Worm (Caenorhabditis elegans) whole organism, L1 larva: ENCODE results near the gene dnbp-1.

Experiments used
- C04F5.9 ChIP-seq: sonication (generic microtip); optimal IDR thresholded peaks from 2 replicates; lab custom pipeline; 2016; ENCODE audit warnings: missing genetic modification characterization, missing compliant biosample characterization
- C16A3.4 ChIP-seq: fragments of 150-350 bp; optimal IDR thresholded peaks from 2 replicates; lab custom pipeline; 2014; ENCODE audit warnings: missing biosample characterization, missing genetic modification characterization
- C34B4.2 ChIP-seq: sonication (generic microtip); optimal IDR thresholded peaks from 2 replicates; lab custom pipeline; 2017; ENCODE audit warnings: mild to moderate bottlenecking, missing genetic modification characterization, missing compliant biosample characterization
- aha-1 ChIP-seq: fragments of 150-350 bp; optimal IDR thresholded peaks from 2 replicates; lab custom pipeline; 2014; ENCODE audit warnings: missing biosample characterization, missing genetic modification characterization
- aly-2 ChIP-seq: fragments of 150-350 bp; optimal IDR thresholded peaks from 2 replicates; lab custom pipeline; 2014; ENCODE audit warnings: missing biosample characterization, missing genetic modification characterization
- ama-1 ChIP-seq: fragments of 150-350 bp; optimal IDR thresholded peaks from 2 replicates; lab custom pipeline; 2014
- blmp-1 ChIP-seq: fragments of 150-350 bp; optimal IDR thresholded peaks from 2 replicates; lab custom pipeline; 2014; ENCODE audit warnings: missing biosample characterization, missing genetic modification characterization
- ces-1 ChIP-seq: fragments of 150-350 bp; optimal IDR thresholded peaks from 2 replicates; lab custom pipeline; 2014; ENCODE audit warnings: missing biosample characterization, missing genetic modification reagents, missing genetic modification characterization
- dpl-1 ChIP-seq, 3 experiments: fragments of 150-350 bp in 2 of 3; sonication (generic microtip) in 1 of 3; optimal IDR thresholded peaks; 2 replicates each; lab custom pipeline; 2014 to 2017; ENCODE audit warnings: missing biosample characterization in 3 of 3, missing genetic modification characterization in 3 of 3, missing genetic modification reagents in 3 of 3
- dsc-1 ChIP-seq: sonication (generic microtip); optimal IDR thresholded peaks from 2 replicates; lab custom pipeline; 2016; ENCODE audit warnings: mild to moderate bottlenecking, missing genetic modification characterization, missing compliant biosample characterization
- efl-1 ChIP-seq, 4 experiments: fragments of 150-350 bp; optimal IDR thresholded peaks in 3 of 4; peaks in 1 of 4; 1 replicate in 1 of 4; 2 replicates in 3 of 4; lab custom pipeline; 2014; ENCODE audit warnings: missing biosample characterization in 2 of 4, missing genetic modification characterization in 2 of 4, missing genetic modification reagents in 2 of 4
- egl-27 ChIP-seq, 2 experiments: fragments of 150-350 bp in 1 of 2; sonication (generic microtip); optimal IDR thresholded peaks; 3 replicates each; lab custom pipeline; 2017 to 2018; ENCODE audit warnings: missing biosample characterization in 2 of 2, missing genetic modification characterization in 2 of 2, missing genetic modification reagents in 2 of 2
- elt-2 ChIP-seq: sonication (generic microtip); optimal IDR thresholded peaks from 2 replicates; lab custom pipeline; 2016; ENCODE audit warnings: missing genetic modification characterization, mild to moderate bottlenecking, inconsistent platforms, missing compliant biosample characterization, missing genetic modification reagents
- elt-3 ChIP-seq, 6 experiments: fragments of 150-350 bp in 1 of 6; sonication (generic microtip); optimal IDR thresholded peaks; 2 replicates each; lab custom pipeline; 2017 to 2018; ENCODE audit warnings: missing biosample characterization in 6 of 6, missing genetic modification characterization in 6 of 6, inconsistent platforms in 1 of 6
- ets-5 ChIP-seq: fragments of 200-800 bp; sonication (Bioruptor generic); IDR thresholded peaks from 2 replicates; pipeline ENCODE4 v1.3.6; 2022; ENCODE audit warnings: missing genetic modification characterization, missing compliant biosample characterization
- fkh-4 ChIP-seq: sonication (generic microtip); optimal IDR thresholded peaks from 2 replicates; lab custom pipeline; 2016; ENCODE audit warnings: missing compliant biosample characterization, missing genetic modification characterization, borderline replicate concordance
- fkh-8 ChIP-seq: sonication (generic microtip); optimal IDR thresholded peaks from 2 replicates; lab custom pipeline; 2016; ENCODE audit warnings: mild to moderate bottlenecking, missing genetic modification characterization, missing compliant biosample characterization
- grh-1 ChIP-seq: fragments of 200-800 bp; sonication (Bioruptor generic); IDR thresholded peaks from 2 replicates; pipeline ENCODE4 v1.3.6; 2022; ENCODE audit warnings: missing genetic modification reagents, missing genetic modification characterization, missing compliant biosample characterization
- hlh-17 ChIP-seq: fragments of 200-800 bp; sonication (Bioruptor generic); optimal IDR thresholded peaks from 2 replicates; lab custom pipeline; 2018; ENCODE audit warnings: missing genetic modification characterization, mild to moderate bottlenecking, missing compliant biosample characterization, moderate library complexity, borderline replicate concordance
- hlh-4 ChIP-seq: sonication (generic microtip); optimal IDR thresholded peaks from 2 replicates; lab custom pipeline; 2016; ENCODE audit warnings: mild to moderate bottlenecking, missing genetic modification characterization, missing compliant biosample characterization
- hpl-2 ChIP-seq: fragments of 150-350 bp; optimal IDR thresholded peaks from 2 replicates; lab custom pipeline; 2014; ENCODE audit warnings: missing biosample characterization, missing genetic modification reagents, missing genetic modification characterization
- irx-1 ChIP-seq: sonication (generic microtip); optimal IDR thresholded peaks from 2 replicates; lab custom pipeline; 2016; ENCODE audit warnings: missing genetic modification characterization, missing compliant biosample characterization
- isw-1 ChIP-seq: fragments of 200-800 bp; sonication (Bioruptor generic); IDR thresholded peaks from 2 replicates; pipeline ENCODE4 v1.3.6; 2022; ENCODE audit warnings: missing genetic modification characterization, missing compliant biosample characterization
- jun-1 ChIP-seq: fragments of 150-350 bp; optimal IDR thresholded peaks from 2 replicates; lab custom pipeline; 2014; ENCODE audit warnings: missing biosample characterization, missing genetic modification reagents, missing genetic modification characterization
- lin-13 ChIP-seq: fragments of 150-350 bp; optimal IDR thresholded peaks from 2 replicates; lab custom pipeline; 2014; ENCODE audit warnings: missing biosample characterization, missing genetic modification reagents, missing genetic modification characterization
- lin-15B ChIP-seq: fragments of 150-350 bp; sonication (generic microtip); optimal IDR thresholded peaks from 3 replicates; lab custom pipeline; 2014; ENCODE audit warnings: missing biosample characterization, missing genetic modification characterization
- lin-35 ChIP-seq, 2 experiments: fragments of 150-350 bp; optimal IDR thresholded peaks; 2 replicates each; lab custom pipeline; 2014; ENCODE audit warnings: missing biosample characterization in 2 of 2, missing genetic modification characterization in 2 of 2, missing genetic modification reagents in 2 of 2
- lin-39 ChIP-seq: fragments of 150-350 bp; optimal IDR thresholded peaks from 2 replicates; lab custom pipeline; 2014; ENCODE audit warnings: missing biosample characterization, missing genetic modification reagents, missing genetic modification characterization
- lsy-2 ChIP-seq, 2 experiments: fragments of 150-350 bp; optimal IDR thresholded peaks; 2 replicates each; lab custom pipeline; 2014; ENCODE audit warnings: missing biosample characterization in 2 of 2, missing genetic modification characterization in 2 of 2
- mdl-1 ChIP-seq, 2 experiments: fragments of 150-350 bp; optimal IDR thresholded peaks; 2 replicates each; lab custom pipeline; 2014 to 2017; ENCODE audit warnings: missing biosample characterization in 2 of 2, missing genetic modification characterization in 2 of 2, inconsistent platforms in 1 of 2
- mep-1 ChIP-seq: fragments of 150-350 bp; optimal IDR thresholded peaks from 2 replicates; lab custom pipeline; 2014; ENCODE audit warnings: missing biosample characterization, missing genetic modification characterization
- nhr-19 ChIP-seq: fragments of 200-800 bp; sonication (Bioruptor generic); conservative IDR thresholded peaks from 2 replicates; pipeline ENCODE4 v1.3.6; 2022; ENCODE audit warnings: missing genetic modification characterization, missing compliant biosample characterization
- nhr-237 ChIP-seq: fragments of 150-350 bp; optimal IDR thresholded peaks from 2 replicates; lab custom pipeline; 2014; ENCODE audit warnings: missing biosample characterization, missing genetic modification characterization
- nhr-28 ChIP-seq: fragments of 150-350 bp; optimal IDR thresholded peaks from 2 replicates; lab custom pipeline; 2014; ENCODE audit warnings: missing biosample characterization, missing genetic modification characterization
- nhr-71 ChIP-seq: sonication (generic microtip); optimal IDR thresholded peaks from 2 replicates; lab custom pipeline; 2016; ENCODE audit warnings: mild to moderate bottlenecking, missing genetic modification characterization, moderate library complexity, missing compliant biosample characterization
- nhr-77 ChIP-seq: fragments of 150-350 bp; optimal IDR thresholded peaks from 2 replicates; lab custom pipeline; 2014; ENCODE audit warnings: missing biosample characterization, missing genetic modification characterization
- nhr-85 ChIP-seq: sonication (generic microtip); peaks from one replicate; lab custom pipeline; 2016; ENCODE audit warnings: missing genetic modification characterization, inconsistent platforms, missing compliant biosample characterization
- nhr-90 ChIP-seq: sonication (generic microtip); optimal IDR thresholded peaks from 2 replicates; lab custom pipeline; 2016; ENCODE audit warnings: mild to moderate bottlenecking, missing genetic modification characterization, missing compliant biosample characterization; ENCODE audit not compliant: poor library complexity
- pqm-1 ChIP-seq: sonication (generic microtip); optimal IDR thresholded peaks from 3 replicates; lab custom pipeline; 2017; ENCODE audit warnings: missing biosample characterization, missing genetic modification characterization
- skn-1 ChIP-seq: fragments of 150-350 bp; optimal IDR thresholded peaks from 2 replicates; lab custom pipeline; 2014; ENCODE audit warnings: missing biosample characterization, missing genetic modification characterization
- snpc-4 ChIP-seq: fragments of 150-350 bp; optimal IDR thresholded peaks from 2 replicates; lab custom pipeline; 2014; ENCODE audit warnings: missing biosample characterization, missing genetic modification characterization
- sox-4 ChIP-seq: sonication (generic microtip); optimal IDR thresholded peaks from 2 replicates; lab custom pipeline; 2016; ENCODE audit warnings: missing genetic modification characterization, missing compliant biosample characterization
- sup-37 ChIP-seq: fragments of 200-800 bp; sonication (Bioruptor generic); optimal IDR thresholded peaks from 2 replicates; lab custom pipeline; 2018; ENCODE audit warnings: mild to moderate bottlenecking, missing genetic modification characterization, missing compliant biosample characterization
- tbx-2 ChIP-seq: sonication (generic microtip); optimal IDR thresholded peaks from 2 replicates; lab custom pipeline; 2016; ENCODE audit warnings: missing genetic modification characterization, missing compliant biosample characterization
- tlp-1 ChIP-seq: fragments of 150-350 bp; optimal IDR thresholded peaks from 2 replicates; lab custom pipeline; 2014; ENCODE audit warnings: missing biosample characterization, missing genetic modification characterization
- unc-130 ChIP-seq: fragments of 150-350 bp; optimal IDR thresholded peaks from 2 replicates; lab custom pipeline; 2017; ENCODE audit warnings: missing biosample characterization, missing genetic modification characterization, inconsistent platforms
- unc-98 ChIP-seq: fragments of 200-800 bp; sonication (Bioruptor generic); IDR thresholded peaks from 2 replicates; pipeline ENCODE4 v1.3.6; 2022; ENCODE audit warnings: missing genetic modification characterization, missing compliant biosample characterization
- zag-1 ChIP-seq: fragments of 150-350 bp; optimal IDR thresholded peaks from 2 replicates; lab custom pipeline; 2014; ENCODE audit warnings: missing biosample characterization, missing genetic modification characterization
- ztf-4 ChIP-seq: fragments of 150-350 bp; optimal IDR thresholded peaks from 2 replicates; lab custom pipeline; 2014; ENCODE audit warnings: missing biosample characterization, missing genetic modification characterization

Gene dnbp-1

ce11 chrIV:13927641-13928040 is 52.0 kb downstream of the dnbp-1 start:
- TF ChIP-seq hpl-2 (GFP tag; lab: Kevin White, UChicago) (no peak), unc-98 (GFP tag; lab: Robert Waterston, UW) (no peak)

DNA sequence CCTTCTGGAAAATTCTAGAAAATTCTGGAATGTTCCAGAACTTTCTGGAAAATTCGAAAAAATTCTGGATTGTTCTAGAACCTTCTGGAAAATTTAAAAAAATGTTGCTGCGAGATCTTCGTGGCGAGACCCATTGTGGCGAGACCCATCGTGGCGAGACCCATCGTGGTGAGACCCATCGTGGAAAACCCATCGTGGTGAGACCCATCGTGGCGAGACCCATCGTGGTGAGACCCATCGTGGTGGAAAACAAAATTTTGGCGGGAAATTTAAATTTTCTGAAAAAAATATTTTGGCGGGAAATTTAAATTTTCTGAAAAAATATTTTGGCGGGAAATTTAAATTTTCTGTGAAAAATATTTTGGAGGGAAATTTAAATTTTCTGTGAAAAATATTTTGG is 57.4 kb downstream of the dnbp-1 start:
- TF ChIP-seq grh-1 (GFP tag; lab: Robert Waterston, UW): 0 out of 2 replicates have a peak, but pooled peaks have one; percentile 25

ce11 chrIV:13919207-13919759 is 60.4 kb downstream of the dnbp-1 start:
- TF ChIP-seq zag-1 (tag; lab: Kevin White, UChicago) (no peak), elt-2 (tag; lab: Kevin White, UChicago) (peak; percentile 100), egl-27 (tag; optimal IDR thresholded peaks at IDR 0.05; lab: Kevin White, UChicago) (peak in 1 of 2 experiments; percentile 53), hlh-17 (GFP tag; lab: Kevin White, UChicago) (no peak), nhr-85 (peak; percentile 83), C04F5.9 (tag; lab: Kevin White, UChicago) (no peak), hlh-4 (tag; lab: Kevin White, UChicago) (no peak), snpc-4 (tag; lab: Kevin White, UChicago) (no peak), efl-1 (optimal IDR thresholded peaks at IDR 0.05; lab: Kevin White, UChicago) (no peak), efl-1 (GFP tag; optimal IDR thresholded peaks at IDR 0.05 in 1 of 2; lab: Kevin White, UChicago) (peak in 1 of 2 experiments; percentile 89), blmp-1 (tag; lab: Kevin White, UChicago) (peak; percentile 17), lin-13 (no peak), irx-1 (no peak), mep-1 (tag; lab: Kevin White, UChicago) (no peak), C16A3.4 (no peak), mdl-1 (tag; optimal IDR thresholded peaks at IDR 0.05; lab: Kevin White, UChicago) (peak in 1 of 2 experiments; percentile 37), isw-1 (GFP tag; lab: Robert Waterston, UW) (no peak), pqm-1 (tag; lab: Kevin White, UChicago) (peak; percentile 100), elt-3 (tag; optimal IDR thresholded peaks at IDR 0.05; lab: Kevin White, UChicago) (peak; percentile 97 to 100 (median 99)), ets-5 (GFP tag; lab: Robert Waterston, UW) (no peak), nhr-19 (GFP tag; lab: Robert Waterston, UW) (peak; percentile 63), ama-1 (lab: Kevin White, UChicago) (no peak), fkh-8 (no peak), lin-39 (tag; lab: Kevin White, UChicago) (no peak), lin-35 (GFP tag; optimal IDR thresholded peaks at IDR 0.05; lab: Kevin White, UChicago) (peak in 1 of 2 experiments; percentile 75), dsc-1 (tag; lab: Kevin White, UChicago) (no peak), skn-1 (tag; lab: Kevin White, UChicago) (no peak), C34B4.2 (tag; lab: Kevin White, UChicago) (no peak), jun-1 (tag; lab: Kevin White, UChicago) (peak; percentile 93), aly-2 (tag; lab: Kevin White, UChicago) (no peak), lsy-2 (tag; optimal IDR thresholded peaks at IDR 0.05; lab: Kevin White, UChicago) (peak; percentile 48 to 91), unc-130 (tag; lab: Kevin White, UChicago) (no peak), lin-15B (tag; lab: Kevin White, UChicago) (no peak), nhr-28 (tag; lab: Kevin White, UChicago) (no peak), ces-1 (no peak), nhr-237 (tag; lab: Kevin White, UChicago) (no peak), tlp-1 (tag; lab: Kevin White, UChicago) (peak; percentile 90), tbx-2 (tag; lab: Kevin White, UChicago) (peak; percentile 21), fkh-4 (no peak), dpl-1 (GFP tag; optimal IDR thresholded peaks at IDR 0.05; lab: Kevin White, UChicago) (peak in 1 of 3 experiments; percentile 22), ztf-4 (tag; lab: Kevin White, UChicago) (no peak), sox-4 (tag; lab: Kevin White, UChicago) (no peak), nhr-77 (tag; lab: Kevin White, UChicago) (peak; percentile 14), nhr-71 (tag; lab: Kevin White, UChicago) (peak; percentile 77), sup-37 (GFP tag; lab: Kevin White, UChicago) (no peak), nhr-90 (tag; lab: Kevin White, UChicago) (peak; percentile 74), aha-1 (tag; lab: Kevin White, UChicago) (no peak)
